Worm (Caenorhabditis elegans): ENCODE results near the gene atrn-1.

atrn-1 gene

ce11 chrX:14745218-14745617, 33.8 kb downstream of the atrn-1 start:
- TF ChIP-seq ets-7 (tag; optimal IDR thresholded peaks at IDR 0.05) (no peak), aly-1 (tag; optimal IDR thresholded peaks at IDR 0.05) (no peak), tbx-11 (GFP tag; IDR thresholded peaks at IDR 0.05) (no peak), sea-1 (GFP tag; conservative IDR thresholded peaks at IDR 0.05) (no peak), ceh-13 (GFP tag; optimal IDR thresholded peaks at IDR 0.05) (no peak), B0310.2 (tag; optimal IDR thresholded peaks at IDR 0.05) (no peak), F13C5.2 (tag; optimal IDR thresholded peaks at IDR 0.05) (no peak), hnd-1 (tag; optimal IDR thresholded peaks at IDR 0.05) (no peak), ceh-36 (tag; optimal IDR thresholded peaks at IDR 0.05) (no peak), pes-1 (GFP tag; IDR thresholded peaks at IDR 0.05) (no peak), scrt-1 (GFP tag; IDR thresholded peaks at IDR 0.05) (no peak)

- no peak for TF ChIP-seq tbx-11 (GFP tag; IDR thresholded peaks at IDR 0.05)
- no peak for TF ChIP-seq aly-1 (tag; optimal IDR thresholded peaks at IDR 0.05)
- peak; percentile 33 for TF ChIP-seq hmbx-1 (tag; optimal IDR thresholded peaks at IDR 0.05)
- TF ChIP-seq ceh-13 (GFP tag; optimal IDR thresholded peaks at IDR 0.05), result no peak
- TF ChIP-seq B0310.2 (tag; optimal IDR thresholded peaks at IDR 0.05), result no peak
- no peak for TF ChIP-seq scrt-1 (GFP tag; IDR thresholded peaks at IDR 0.05)
- TF ChIP-seq tbx-37 (GFP tag; conservative IDR thresholded peaks at IDR 0.05), result 0 out of 2 replicates have a peak, but pooled peaks have one; percentile 6
- TF ChIP-seq sea-1 (GFP tag; conservative IDR thresholded peaks at IDR 0.05), result 0 out of 2 replicates have a peak, but pooled peaks have one; percentile 35
- peak; percentile 24; the same call in 1 of the 2 replicates for TF ChIP-seq pes-1 (GFP tag; IDR thresholded peaks at IDR 0.05)
- TF ChIP-seq F13C5.2 (tag; optimal IDR thresholded peaks at IDR 0.05), result peak; percentile 57
Observed at ce11 chrX:14746948-14747347, 35.6 kb downstream of the atrn-1 start, which contains the start of gene C05G5.2. Gene C05G5.2, plus strand, starts transcription at chrX:14747303.

- TF ChIP-seq tbx-37 (GFP tag; conservative IDR thresholded peaks at IDR 0.05) (no peak), scrt-1 (GFP tag; IDR thresholded peaks at IDR 0.05) (no peak)
Observed at ce11 chrX:14751911-14752310, 40.5 kb downstream of the atrn-1 start, which contains the start of gene C05G5.3. Gene C05G5.3, minus strand, starts transcription at chrX:14752011.

ce11 chrX:14753514-14754076, 42.2 kb downstream of the atrn-1 start, which contains the start of gene sucl-1:
Gene sucl-1, plus strand, starts transcription at chrX:14754026.
- TF ChIP-seq ets-7 (tag; optimal IDR thresholded peaks at IDR 0.05), result no peak
- TF ChIP-seq ceh-13 (GFP tag; optimal IDR thresholded peaks at IDR 0.05), result no peak
- TF ChIP-seq F13C5.2 (tag; optimal IDR thresholded peaks at IDR 0.05), result peak; percentile 67
- no peak for TF ChIP-seq aly-1 (tag; optimal IDR thresholded peaks at IDR 0.05)
- peak; percentile 54; the same call in 1 of the 2 replicates for TF ChIP-seq sea-1 (GFP tag; conservative IDR thresholded peaks at IDR 0.05)
- TF ChIP-seq ceh-36 (tag; optimal IDR thresholded peaks at IDR 0.05), result no peak
- no peak for TF ChIP-seq tra-4 (tag; optimal IDR thresholded peaks at IDR 0.05)
- TF ChIP-seq scrt-1 (GFP tag; IDR thresholded peaks at IDR 0.05), result no peak
- peak; percentile 83 for TF ChIP-seq hmg-4 (GFP tag; optimal IDR thresholded peaks at IDR 0.05)

- TF ChIP-seq F13C5.2 (tag; optimal IDR thresholded peaks at IDR 0.05) (no peak), ceh-13 (GFP tag; optimal IDR thresholded peaks at IDR 0.05) (no peak), hnd-1 (tag; optimal IDR thresholded peaks at IDR 0.05) (no peak), flt-1 (GFP tag; IDR thresholded peaks at IDR 0.05) (no peak), tbx-37 (GFP tag; conservative IDR thresholded peaks at IDR 0.05) (no peak), ama-1 (optimal IDR thresholded peaks at IDR 0.05) (no peak), sea-1 (GFP tag; conservative IDR thresholded peaks at IDR 0.05) (no peak), tra-4 (tag; optimal IDR thresholded peaks at IDR 0.05) (no peak), tbx-11 (GFP tag; IDR thresholded peaks at IDR 0.05) (no peak), pes-1 (GFP tag; IDR thresholded peaks at IDR 0.05) (no peak), ets-7 (tag; optimal IDR thresholded peaks at IDR 0.05) (no peak), hmg-4 (GFP tag; optimal IDR thresholded peaks at IDR 0.05) (no peak), hmbx-1 (tag; optimal IDR thresholded peaks at IDR 0.05) (no peak), B0310.2 (tag; optimal IDR thresholded peaks at IDR 0.05) (no peak), scrt-1 (GFP tag; IDR thresholded peaks at IDR 0.05) (no peak), ceh-36 (tag; optimal IDR thresholded peaks at IDR 0.05) (no peak), aly-1 (tag; optimal IDR thresholded peaks at IDR 0.05) (no peak)
Observed at ce11 chrX:14755847-14756246, 44.5 kb downstream of the atrn-1 start.

ce11 chrX:14756606-14757005, 45.2 kb downstream of the atrn-1 start:
- TF ChIP-seq scrt-1 (GFP tag; IDR thresholded peaks at IDR 0.05), result 0 out of 2 replicates have a peak, but pooled peaks have one; percentile 61
- no peak for TF ChIP-seq hmbx-1 (tag; optimal IDR thresholded peaks at IDR 0.05)
- peak; percentile 16; the same call in 1 of the 2 replicates for TF ChIP-seq pes-1 (GFP tag; IDR thresholded peaks at IDR 0.05)

ce11 chrX:14757641-14758220, 46.4 kb downstream of the atrn-1 start:
- TF ChIP-seq pes-1 (GFP tag; IDR thresholded peaks at IDR 0.05), result no peak
- no peak for TF ChIP-seq tra-4 (tag; optimal IDR thresholded peaks at IDR 0.05)
- no peak for TF ChIP-seq hmbx-1 (tag; optimal IDR thresholded peaks at IDR 0.05)
- TF ChIP-seq F13C5.2 (tag; optimal IDR thresholded peaks at IDR 0.05), result no peak
- no peak for TF ChIP-seq hmg-4 (GFP tag; optimal IDR thresholded peaks at IDR 0.05)
- TF ChIP-seq B0310.2 (tag; optimal IDR thresholded peaks at IDR 0.05), result no peak
- TF ChIP-seq ceh-36 (tag; optimal IDR thresholded peaks at IDR 0.05), result no peak
- TF ChIP-seq aly-1 (tag; optimal IDR thresholded peaks at IDR 0.05), result no peak
- no peak for TF ChIP-seq tbx-11 (GFP tag; IDR thresholded peaks at IDR 0.05)
- TF ChIP-seq ceh-13 (GFP tag; optimal IDR thresholded peaks at IDR 0.05), result no peak
- no peak for TF ChIP-seq ets-7 (tag; optimal IDR thresholded peaks at IDR 0.05)
- no peak for TF ChIP-seq scrt-1 (GFP tag; IDR thresholded peaks at IDR 0.05)
- no peak for TF ChIP-seq sea-1 (GFP tag; conservative IDR thresholded peaks at IDR 0.05)
- TF ChIP-seq hnd-1 (tag; optimal IDR thresholded peaks at IDR 0.05), result no peak
- no peak for TF ChIP-seq ama-1 (optimal IDR thresholded peaks at IDR 0.05)
- TF ChIP-seq flt-1 (GFP tag; IDR thresholded peaks at IDR 0.05), result no peak

Measured in whole organism, early embryonic.